Worm (Caenorhabditis elegans): ENCODE measurements around the gene snap-1.

Gene snap-1

DNA sequence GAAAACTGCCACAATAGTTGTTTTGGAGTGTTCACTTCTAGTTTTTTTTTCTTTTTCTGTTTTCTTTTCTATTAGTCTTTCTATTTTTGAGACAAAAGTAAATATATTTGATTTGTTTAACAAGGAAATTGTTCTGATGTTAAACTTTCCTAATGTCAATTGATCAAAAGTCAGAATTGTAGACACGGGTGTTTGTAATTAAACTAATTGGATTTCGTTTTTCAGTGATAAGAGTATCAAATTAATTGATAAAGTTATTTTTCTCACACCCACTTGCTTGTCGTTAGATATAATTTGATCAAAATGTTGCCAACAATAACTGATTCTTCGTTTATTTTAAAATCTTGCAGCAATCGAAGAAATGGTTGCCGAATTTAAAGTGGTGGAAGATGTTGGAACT lies 32.8 kb downstream of the snap-1 start:
- TF ChIP-seq daf-16 (GFP tag; optimal IDR thresholded peaks at IDR 0.05) (no peak), daf-16 (tag; optimal IDR thresholded peaks at IDR 0.05) (peak; percentile 53), ceh-62 (tag; optimal IDR thresholded peaks at IDR 0.05) (no peak), hlh-30 (tag; optimal IDR thresholded peaks at IDR 0.05; ENCODE audit: insufficient read depth) (no peak), nhr-6 (tag; optimal IDR thresholded peaks at IDR 0.05) (no peak)

DNA sequence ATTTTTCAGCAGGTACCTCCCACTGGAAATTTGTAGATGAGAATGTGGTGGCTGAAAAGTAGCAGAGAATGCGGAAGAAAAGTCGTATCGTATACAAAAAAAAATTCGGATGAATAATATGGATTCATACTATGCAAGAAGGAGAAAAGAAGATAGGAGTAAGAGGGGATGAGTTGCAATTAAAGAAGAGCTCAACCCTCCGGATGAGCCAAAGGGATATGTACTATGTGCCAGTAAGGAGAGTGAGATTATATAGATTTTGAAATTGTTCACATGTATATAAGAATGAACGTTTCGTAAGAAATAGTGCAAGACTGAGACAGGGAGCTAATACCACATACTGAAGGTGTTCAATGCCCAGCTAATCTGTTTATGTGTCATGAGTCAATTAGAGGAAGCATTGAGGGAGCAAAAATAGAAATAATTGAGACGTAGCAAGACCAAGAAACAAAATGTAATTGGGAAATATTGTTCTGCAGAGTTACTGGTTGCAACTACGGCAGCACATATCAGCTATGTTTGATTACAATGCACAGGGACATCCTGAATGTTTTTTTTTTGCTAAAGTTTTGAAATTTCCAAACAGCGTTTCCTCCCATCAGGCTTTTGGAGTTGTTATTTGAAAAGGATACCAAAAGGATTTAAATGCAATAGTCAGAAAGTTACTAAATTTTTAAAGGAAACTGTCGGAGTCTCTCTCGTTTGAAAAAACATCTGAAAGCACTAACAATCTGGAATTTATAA lies 38.0 kb downstream of the snap-1 start, which contains the start of gene F20D6.8:
TSS of gene F20D6.8 (minus strand) at position 51 of the 744 bp plus-strand sequence.
- peak in 1 of 2 experiments; percentile 92 for TF ChIP-seq unc-62 (GFP tag; optimal IDR thresholded peaks at IDR 0.05 in 1 of 2)
- no peak for TF ChIP-seq unc-62 (tag; optimal IDR thresholded peaks at IDR 0.05)
- TF ChIP-seq mep-1 (tag; optimal IDR thresholded peaks at IDR 0.05), result no peak

DNA sequence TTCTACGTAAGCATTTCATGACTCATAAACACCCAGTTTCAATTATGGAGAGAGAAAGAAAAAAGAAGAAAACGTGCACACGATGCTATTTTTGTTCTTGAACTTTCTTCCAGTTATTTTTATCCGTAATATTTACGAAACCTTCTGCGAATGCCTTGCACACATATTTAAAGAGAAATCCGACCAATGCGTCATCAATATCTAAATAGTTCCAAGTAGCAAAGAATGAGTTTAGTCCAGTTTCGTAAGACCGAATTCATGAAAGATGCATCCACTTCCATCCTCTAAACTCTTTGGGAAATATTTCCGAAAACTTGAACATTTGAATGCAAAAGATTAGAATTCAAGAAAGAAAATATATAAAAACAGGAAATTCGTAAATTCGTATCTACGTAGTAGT lies 38.7 kb downstream of the snap-1 start:
- no peak for TF ChIP-seq zip-2 (tag; optimal IDR thresholded peaks at IDR 0.05)
- TF ChIP-seq madf-5 (GFP tag; IDR thresholded peaks at IDR 0.05), result no peak
- TF ChIP-seq dpl-1 (GFP tag; optimal IDR thresholded peaks at IDR 0.05), result no peak
- TF ChIP-seq hlh-11 (tag; optimal IDR thresholded peaks at IDR 0.05), result no peak
- no peak for TF ChIP-seq mes-2 (tag; optimal IDR thresholded peaks at IDR 0.05; ENCODE audit: poor library complexity, severe bottlenecking)
- no peak for TF ChIP-seq nhr-76 (tag; optimal IDR thresholded peaks at IDR 0.05)
- no peak for TF ChIP-seq ctbp-1 (GFP tag; IDR thresholded peaks at IDR 0.05)
- TF ChIP-seq aha-1 (tag), result peak; percentile 99

DNA sequence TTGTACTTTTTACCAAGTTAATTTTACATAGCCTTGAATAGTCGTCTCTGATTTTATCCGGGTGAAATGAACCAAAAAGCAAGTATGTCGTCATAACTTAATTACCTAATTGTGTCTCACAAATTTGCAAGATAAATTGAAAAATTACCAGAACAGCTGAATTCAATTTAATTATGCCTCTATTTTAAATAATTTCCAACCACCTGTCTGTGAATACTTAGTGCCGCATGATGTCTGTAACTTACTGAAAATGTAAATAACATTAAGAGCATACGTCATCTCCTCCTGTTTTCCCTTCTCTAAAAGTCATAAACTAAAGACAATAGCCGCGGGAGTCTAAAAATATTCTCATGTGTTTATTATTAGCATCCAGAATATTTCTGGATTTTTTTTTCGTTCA lies 39.9 kb downstream of the snap-1 start:
- TF ChIP-seq attf-4 (tag; optimal IDR thresholded peaks at IDR 0.05) (no peak), daf-19 (GFP tag; conservative IDR thresholded peaks at IDR 0.05) (no peak), dpl-1 (GFP tag; optimal IDR thresholded peaks at IDR 0.05) (no peak), ctbp-1 (GFP tag; IDR thresholded peaks at IDR 0.05) (no peak), Y5F2A.4 (GFP tag; optimal IDR thresholded peaks at IDR 0.05) (no peak), mdt-29 (GFP tag; IDR thresholded peaks at IDR 0.05) (no peak), hif-1 (tag; optimal IDR thresholded peaks at IDR 0.05) (no peak), lin-13 (GFP tag; optimal IDR thresholded peaks at IDR 0.05) (no peak), set-16 (GFP tag; IDR thresholded peaks at IDR 0.05) (no peak)

DNA sequence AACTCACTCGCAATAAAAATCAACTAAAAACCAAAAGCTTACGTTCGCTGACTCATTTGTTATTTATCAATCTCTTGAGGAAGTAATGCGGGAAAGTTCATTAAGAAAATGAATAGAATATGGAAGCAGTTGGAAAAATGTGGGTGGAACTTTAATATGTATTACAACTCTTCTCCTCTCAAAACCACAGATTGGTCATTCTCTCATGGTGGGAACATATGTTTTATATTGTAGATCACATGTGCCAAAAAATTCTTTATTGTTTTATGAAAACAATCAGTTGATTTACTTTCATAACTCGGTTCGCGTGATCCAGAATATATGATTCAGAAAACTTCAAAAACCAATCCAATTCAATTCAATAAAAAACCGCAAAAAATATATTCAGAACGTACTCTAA lies 41.3 kb downstream of the snap-1 start:
- TF ChIP-seq skn-1 (tag; optimal IDR thresholded peaks at IDR 0.05), result no peak
- TF ChIP-seq F37D6.2 (tag; optimal IDR thresholded peaks at IDR 0.05), result no peak
- no peak for TF ChIP-seq pha-4 (GFP tag; IDR thresholded peaks at IDR 0.05)
- TF ChIP-seq pha-4 (tag; optimal IDR thresholded peaks at IDR 0.05), result no peak
- TF ChIP-seq ZK337.2 (GFP tag; IDR thresholded peaks at IDR 0.05), result no peak

DNA sequence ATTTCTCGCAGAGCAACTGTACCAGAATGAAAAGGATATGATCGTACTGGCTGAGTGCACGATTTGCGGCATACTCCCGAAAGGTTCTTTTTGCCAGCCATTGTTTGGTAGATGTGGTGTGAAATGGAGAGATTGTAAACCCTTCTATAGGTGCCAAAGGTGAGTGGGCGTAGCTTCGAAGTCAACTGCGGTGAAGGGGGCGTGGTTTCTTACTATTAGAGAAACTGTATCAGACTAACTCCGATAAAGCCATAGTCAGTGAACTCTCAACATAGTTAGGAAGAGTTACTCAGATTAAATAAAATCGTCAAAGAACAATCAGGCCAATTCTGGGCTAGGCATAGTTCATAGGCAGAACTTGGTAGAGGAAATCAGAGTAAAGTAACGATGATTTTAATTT lies 46.9 kb downstream of the snap-1 start, which contains the start of gene F20D6.9:
TSS of gene F20D6.9 (minus strand) at position 101 of the 400 bp plus-strand sequence.
- TF ChIP-seq aha-1 (tag) (peak; percentile 26), mdt-29 (GFP tag; IDR thresholded peaks at IDR 0.05) (no peak)

DNA sequence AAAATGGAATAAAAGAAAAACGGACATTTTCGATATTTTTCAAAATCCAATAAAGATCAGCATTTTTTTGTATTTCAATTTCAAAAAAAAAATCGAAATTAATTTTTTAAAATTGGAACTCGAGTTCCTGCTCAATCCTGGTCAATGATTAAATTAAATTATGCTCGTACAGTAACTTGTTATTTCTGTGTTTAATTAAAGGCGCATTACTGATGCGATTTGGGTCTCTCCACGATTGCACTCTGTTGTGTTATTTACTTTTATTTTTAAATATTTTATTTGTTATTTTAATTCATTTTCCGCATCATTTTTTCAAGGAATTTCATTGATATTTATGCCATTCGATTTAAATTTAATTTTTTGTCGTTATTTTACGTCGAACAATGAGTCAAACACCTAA lies 47.9 kb downstream of the snap-1 start:
- TF ChIP-seq nhr-237 (tag; optimal IDR thresholded peaks at IDR 0.05), result no peak
- TF ChIP-seq Y48G9A.11 (GFP tag; IDR thresholded peaks at IDR 0.05), result no peak
- TF ChIP-seq ztf-11 (tag; optimal IDR thresholded peaks at IDR 0.05), result no peak
- no peak for TF ChIP-seq mdl-1 (tag; optimal IDR thresholded peaks at IDR 0.05)
- TF ChIP-seq ceh-20 (GFP tag; IDR thresholded peaks at IDR 0.05), result no peak
- TF ChIP-seq F26F4.8 (GFP tag; conservative IDR thresholded peaks at IDR 0.05), result no peak
- TF ChIP-seq arid-1 (GFP tag; conservative IDR thresholded peaks at IDR 0.05), result no peak
- no peak for TF ChIP-seq zfp-2 (tag; optimal IDR thresholded peaks at IDR 0.05)
- TF ChIP-seq ZK546.5 (tag; optimal IDR thresholded peaks at IDR 0.05), result no peak
- TF ChIP-seq daf-8 (GFP tag; IDR thresholded peaks at IDR 0.05), result no peak
- TF ChIP-seq php-3 (GFP tag; IDR thresholded peaks at IDR 0.05), result no peak
